Fruit fly (Drosophila melanogaster): ENCODE results near the gene CG12730.
A peak's percentile ranks its signal among the peaks of the same experiment; 100 is the strongest.

The CG12730 gene

DNA sequence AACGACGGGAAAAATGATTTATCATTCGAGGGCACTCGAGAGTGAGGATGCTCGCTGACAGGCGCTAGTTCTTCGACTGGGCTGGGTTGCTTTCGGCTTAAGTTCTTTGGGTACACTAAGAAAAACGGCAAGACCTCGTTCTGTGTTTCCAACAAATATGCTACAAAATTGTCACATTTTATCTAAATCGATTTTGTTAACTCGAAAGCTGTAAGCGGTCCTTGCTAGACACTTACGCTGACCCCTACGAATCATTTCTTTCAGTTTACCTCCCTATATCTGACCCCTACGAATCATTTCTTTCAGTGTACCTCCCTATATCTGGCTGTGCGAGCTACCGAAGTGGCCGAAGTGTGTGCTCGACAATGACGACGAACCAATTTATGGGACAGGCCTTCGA is 47.5 kb downstream of the CG12730 start (continued):
- TF ChIP-seq CG30403 (GFP tag; optimal IDR thresholded peaks at IDR 0.05) (peak; percentile 32), CG2120 (GFP tag; optimal IDR thresholded peaks at IDR 0.05) (peak; percentile 4), kay (GFP tag; optimal IDR thresholded peaks at IDR 0.05) (no peak), CG17328 (GFP tag; IDR thresholded peaks at IDR 0.05) (peak; percentile 46), slbo (GFP tag; IDR thresholded peaks at IDR 0.05) (peak; percentile 39; the same call in 1 of the 2 replicates), Blimp-1 (GFP tag; optimal IDR thresholded peaks at IDR 0.05) (no peak), ham (GFP tag; IDR thresholded peaks at IDR 0.05) (no peak), Gsc (GFP tag; IDR thresholded peaks at IDR 0.05) (0 out of 2 replicates have a peak, but pooled peaks have one; percentile 33), Scr (GFP tag; IDR thresholded peaks at IDR 0.05; ENCODE audit: partially characterized antibody) (no peak), nmo (GFP tag; optimal IDR thresholded peaks at IDR 0.05) (peak; percentile 11), Xrp1 (GFP tag; IDR thresholded peaks at IDR 0.05) (peak; percentile 56), fd3F (GFP tag; optimal IDR thresholded peaks at IDR 0.05) (no peak), CG18262 (tag; optimal IDR thresholded peaks at IDR 0.05) (peak; percentile 7), danr (GFP tag; IDR thresholded peaks at IDR 0.05) (no peak), tio (GFP tag; optimal IDR thresholded peaks at IDR 0.05) (peak; percentile 19), bsh (GFP tag; optimal IDR thresholded peaks at IDR 0.05) (peak in 1 of 2 experiments; percentile 51), CG10959 (GFP tag; IDR thresholded peaks at IDR 0.05) (peak; percentile 18; the same call in 1 of the 2 replicates), btn (GFP tag; optimal IDR thresholded peaks at IDR 0.05) (peak; percentile 1), Deaf1 (tag; optimal IDR thresholded peaks at IDR 0.05) (peak; percentile 40), sens (GFP tag) (peak; percentile 88), disco-r (GFP tag; optimal IDR thresholded peaks at IDR 0.05) (peak; percentile 6), CG10209 (GFP tag; optimal IDR thresholded peaks at IDR 0.05) (peak; percentile 5), CG30431 (GFP tag; optimal IDR thresholded peaks at IDR 0.05) (peak; percentile 1), CG17802 (tag; optimal IDR thresholded peaks at IDR 0.05) (peak; percentile 1), Stat92E (GFP tag; optimal IDR thresholded peaks at IDR 0.05) (no peak), CG18599 (GFP tag; optimal IDR thresholded peaks at IDR 0.05) (peak; percentile 22), lola (GFP tag; optimal IDR thresholded peaks at IDR 0.05) (peak in 1 of 3 experiments; percentile 2), Meics (GFP tag; optimal IDR thresholded peaks at IDR 0.05) (no peak), ranshi (GFP tag; IDR thresholded peaks at IDR 0.05) (peak; percentile 14; the same call in 1 of the 2 replicates), CG17359 (tag; optimal IDR thresholded peaks at IDR 0.05) (peak; percentile 9), CG4404 (GFP tag; IDR thresholded peaks at IDR 0.05) (peak; percentile 55), Optix (GFP tag; IDR thresholded peaks at IDR 0.05) (peak; percentile 41; the same call in 1 of the 3 replicates), CG9609 (GFP tag; optimal IDR thresholded peaks at IDR 0.05) (peak; percentile 1), CG13775 (GFP tag; optimal IDR thresholded peaks at IDR 0.05) (peak; percentile 14), CG9727 (GFP tag; optimal IDR thresholded peaks at IDR 0.05) (peak; percentile 32), gsb (GFP tag; IDR thresholded peaks at IDR 0.05) (no peak), CG16863 (GFP tag; optimal IDR thresholded peaks at IDR 0.05) (peak; percentile 19), dan (GFP tag; IDR thresholded peaks at IDR 0.05) (0 out of 2 replicates have a peak, but pooled peaks have one; percentile 17), CG6689 (GFP tag; IDR thresholded peaks at IDR 0.05) (0 out of 2 replicates have a peak, but pooled peaks have one; percentile 28), Rx (GFP tag; IDR thresholded peaks at IDR 0.05) (0 out of 2 replicates have a peak, but pooled peaks have one; percentile 4), CG8765 (GFP tag; IDR thresholded peaks at IDR 0.05) (peak; percentile 64; the same call in 1 of the 2 replicates), Mes4 (GFP tag; optimal IDR thresholded peaks at IDR 0.05) (peak; percentile 18), Eip74EF (GFP tag; optimal IDR thresholded peaks at IDR 0.05) (no peak), sim (GFP tag; IDR thresholded peaks at IDR 0.05) (no peak)
